Worm (Caenorhabditis elegans): ENCODE measurements around the gene C23F12.3.

DNA sequence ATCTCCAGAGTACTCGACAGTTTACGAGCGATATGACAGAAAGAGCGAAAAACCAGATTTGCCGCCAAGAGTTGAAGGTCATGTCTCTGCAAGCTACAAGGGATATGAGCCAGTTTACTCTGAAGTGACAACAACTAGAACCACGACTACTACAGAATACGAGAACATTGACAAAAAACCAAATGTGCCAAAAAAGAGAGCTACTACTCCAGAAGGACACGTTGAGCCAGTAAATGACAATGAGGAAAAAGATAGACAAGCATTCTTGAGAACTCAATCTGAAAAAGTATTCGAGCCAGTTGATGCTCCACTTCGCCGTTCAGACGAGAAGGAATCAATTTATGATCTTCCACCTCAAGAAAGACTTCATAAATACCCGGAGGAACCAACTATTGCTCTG, 25.9 kb downstream of the C23F12.3 start:
- TF ChIP-seq W03F9.2 (tag; optimal IDR thresholded peaks at IDR 0.05), result no peak
- no peak for TF ChIP-seq him-1 (tag; optimal IDR thresholded peaks at IDR 0.05)
- TF ChIP-seq dao-5 (tag; optimal IDR thresholded peaks at IDR 0.05), result no peak

Data from whole organism, L4/young adult.